Fruit fly (Drosophila melanogaster) S2 (cell line): Measurements from ENCODE around the gene Ae2.

Experiments
- CG8478 ChIP-seq: fragments of >200 bp; optimal IDR thresholded peaks from 2 replicates; lab custom pipeline; 2018
- CTCF ChIP-seq, 2 experiments: fragments of >200 bp; optimal IDR thresholded peaks; 2 replicates each; lab custom pipeline; 2018

dm6 chr3L:9718929-9719328 lies 44.4 kb upstream of the Ae2 start, which contains the start of the genes CG18178 and CG14174:
- TF ChIP-seq CG8478 (lab: Kevin White, UChicago) (no peak), CTCF (optimal IDR thresholded peaks at IDR 0.05; lab: Kevin White, UChicago) (no peak)
